Worm (Caenorhabditis elegans) whole organism, late embryonic: ENCODE data around the gene isp-1.

ENCODE experiments used
- F13H6.1 ChIP-seq: sonication (generic microtip); optimal IDR thresholded peaks from 2 replicates; lab custom pipeline; 2016; ENCODE audit warnings: missing genetic modification characterization, missing compliant biosample characterization
- ceh-19 ChIP-seq: fragments of 200-800 bp; sonication (Bioruptor generic); optimal IDR thresholded peaks from 2 replicates; lab custom pipeline; 2018; ENCODE audit warnings: mild to moderate bottlenecking, missing genetic modification characterization, missing compliant biosample characterization
- ceh-30 ChIP-seq: fragments of 150-350 bp; optimal IDR thresholded peaks from 2 replicates; lab custom pipeline; 2014; ENCODE audit warnings: missing biosample characterization, missing genetic modification characterization
- fax-1 ChIP-seq: sonication (generic microtip); optimal IDR thresholded peaks from 2 replicates; lab custom pipeline; 2016; ENCODE audit warnings: missing genotype, missing genetic modification characterization, missing compliant biosample characterization
- pha-2 ChIP-seq: sonication (generic microtip); optimal IDR thresholded peaks from 2 replicates; lab custom pipeline; 2017; ENCODE audit warnings: mild to moderate bottlenecking, missing genetic modification characterization, missing compliant biosample characterization
- sox-4 ChIP-seq: sonication (generic microtip); optimal IDR thresholded peaks from 2 replicates; lab custom pipeline; 2017; ENCODE audit warnings: mild to moderate bottlenecking, missing genetic modification characterization, inconsistent platforms, missing compliant biosample characterization
- ttx-3 ChIP-seq: sonication (generic microtip); optimal IDR thresholded peaks from 2 replicates; lab custom pipeline; 2016; ENCODE audit warnings: missing genetic modification reagents, missing genetic modification characterization, missing compliant biosample characterization

ce11 chrIV:8151721-8152120 is 15.9 kb upstream of the isp-1 start:
- no peak for TF ChIP-seq sox-4
- no peak for TF ChIP-seq fax-1
- TF ChIP-seq ttx-3 (tag; lab: Kevin White, UChicago), result no peak
- no peak for TF ChIP-seq F13H6.1 (tag; lab: Kevin White, UChicago)
- TF ChIP-seq ceh-19 (GFP tag; lab: Kevin White, UChicago), result no peak
- TF ChIP-seq pha-2, result no peak
- no peak for TF ChIP-seq ceh-30 (tag; lab: Kevin White, UChicago)
